Worm (Caenorhabditis elegans): ENCODE measurements around the gene lec-5.

DNA sequence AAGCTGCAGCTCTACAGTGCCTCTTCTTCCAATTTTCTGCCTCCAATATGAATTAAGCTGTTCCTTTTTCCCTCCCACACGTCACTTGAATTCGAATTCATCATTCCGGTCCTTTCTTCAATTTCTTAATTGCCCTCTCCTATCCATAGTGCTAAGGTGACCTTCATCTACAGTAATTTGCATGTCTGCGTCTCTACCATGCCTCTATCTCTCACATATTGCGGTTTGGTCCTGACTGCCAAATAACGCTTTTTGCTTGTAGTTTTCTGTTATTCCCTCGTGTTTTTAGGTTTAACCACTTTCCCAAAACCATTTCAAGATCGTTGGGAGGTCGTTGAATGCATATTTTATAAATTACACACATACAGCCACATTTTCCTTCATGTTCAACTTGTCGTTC, 39.8 kb upstream of the lec-5 start:
- no peak for TF ChIP-seq mep-1 (tag; optimal IDR thresholded peaks at IDR 0.05)
- TF ChIP-seq snpc-4 (tag; optimal IDR thresholded peaks at IDR 0.05), result no peak
- no peak for TF ChIP-seq elt-3 (tag; optimal IDR thresholded peaks at IDR 0.05)
- TF ChIP-seq unc-62 (GFP tag; optimal IDR thresholded peaks at IDR 0.05), result no peak
- TF ChIP-seq ham-2 (GFP tag; optimal IDR thresholded peaks at IDR 0.05), result no peak
- no peak for TF ChIP-seq lin-13 (tag; optimal IDR thresholded peaks at IDR 0.05)
- TF ChIP-seq sptf-1 (tag; optimal IDR thresholded peaks at IDR 0.05), result no peak
- TF ChIP-seq hlh-1 (tag; optimal IDR thresholded peaks at IDR 0.05), result no peak
- TF ChIP-seq nhr-2 (tag; optimal IDR thresholded peaks at IDR 0.05), result no peak
- no peak for TF ChIP-seq ces-1 (GFP tag; optimal IDR thresholded peaks at IDR 0.05)
- TF ChIP-seq pha-4 (tag; optimal IDR thresholded peaks at IDR 0.05), result no peak
- no peak for TF ChIP-seq zip-8 (tag; optimal IDR thresholded peaks at IDR 0.05)
- TF ChIP-seq ztf-11 (tag; optimal IDR thresholded peaks at IDR 0.05), result no peak
- no peak for TF ChIP-seq nhr-12 (tag; optimal IDR thresholded peaks at IDR 0.05)
